Fruit fly (Drosophila melanogaster) whole organism, embryonic: ENCODE results near the gene chif.

Source experiments
- B-H1 ChIP-seq: fragments of 200-800 bp; sonication (Bioruptor generic); IDR thresholded peaks from 3 replicates; pipeline ENCODE4 v1.3.6; 2022; ENCODE audit warnings: missing biosample characterization, missing genetic modification characterization
- BEAF-32 ChIP-seq: fragments of 200-800 bp; sonication (Bioruptor generic); optimal IDR thresholded peaks from 3 replicates; lab custom pipeline; 2017; ENCODE audit warnings: missing biosample characterization, missing genetic modification characterization, mild to moderate bottlenecking, moderate library complexity, missing genetic modification reagents
- Bdp1 ChIP-seq: fragments of 200-800 bp; sonication (Bioruptor generic); optimal IDR thresholded peaks from 3 replicates; lab custom pipeline; 2016; ENCODE audit warnings: missing biosample characterization, missing genetic modification characterization
- Bgb ChIP-seq: fragments of 200-800 bp; sonication (Bioruptor generic); IDR thresholded peaks from 2 replicates; pipeline ENCODE4 v1.3.6; 2022; ENCODE audit warnings: missing biosample characterization, missing genetic modification characterization; ENCODE audit not compliant: partially characterized antibody
- CG1024 ChIP-seq: fragments of 200-800 bp; sonication (Bioruptor generic); IDR thresholded peaks from 2 replicates; pipeline ENCODE4 v1.3.6; 2022; ENCODE audit warnings: missing biosample characterization, missing genetic modification characterization
- CG12219 ChIP-seq: fragments of 200-800 bp; sonication (Bioruptor generic); optimal IDR thresholded peaks from 3 replicates; lab custom pipeline; 2018; ENCODE audit warnings: missing biosample characterization, mild to moderate bottlenecking, missing genetic modification characterization
- CG12236 ChIP-seq: fragments of 200-800 bp; sonication (Bioruptor generic); optimal IDR thresholded peaks from 2 replicates; lab custom pipeline; 2016; ENCODE audit warnings: missing biosample characterization, missing genetic modification characterization
- CG12744 ChIP-seq: fragments of 200-800 bp; sonication (Bioruptor generic); optimal IDR thresholded peaks from 2 replicates; lab custom pipeline; 2016; ENCODE audit warnings: missing biosample characterization, missing genetic modification characterization
- CG12942 ChIP-seq: fragments of 200-800 bp; sonication (Bioruptor generic); optimal IDR thresholded peaks from 3 replicates; lab custom pipeline; 2016; ENCODE audit warnings: missing biosample characterization, missing genetic modification characterization
- CG15269 ChIP-seq: fragments of 200-800 bp; sonication (Bioruptor generic); optimal IDR thresholded peaks from 2 replicates; lab custom pipeline; 2018; ENCODE audit warnings: missing biosample characterization, mild to moderate bottlenecking, missing genetic modification characterization, moderate library complexity
- CG1529 ChIP-seq: fragments of 200-800 bp; sonication (Bioruptor generic); optimal IDR thresholded peaks from 3 replicates; lab custom pipeline; 2018; ENCODE audit warnings: missing biosample characterization, missing genetic modification characterization
- CG1832 ChIP-seq: fragments of 200-800 bp; sonication (Bioruptor generic); optimal IDR thresholded peaks from 2 replicates; lab custom pipeline; 2017; ENCODE audit warnings: missing biosample characterization, mild to moderate bottlenecking, missing genetic modification characterization, inconsistent platforms
- CG30403 ChIP-seq: fragments of 200-800 bp; sonication (Bioruptor generic); optimal IDR thresholded peaks from 3 replicates; lab custom pipeline; 2016; ENCODE audit warnings: missing biosample characterization, missing genetic modification characterization
- CG3065 ChIP-seq: fragments of 200-800 bp; sonication (Bioruptor generic); optimal IDR thresholded peaks from 2 replicates; lab custom pipeline; 2016; ENCODE audit warnings: missing biosample characterization, missing genetic modification characterization
- CG6765 ChIP-seq: fragments of 200-800 bp; sonication (Bioruptor generic); optimal IDR thresholded peaks from 3 replicates; lab custom pipeline; 2017; ENCODE audit warnings: missing biosample characterization, mild to moderate bottlenecking, missing genetic modification characterization
- CG7745 ChIP-seq: fragments of 200-800 bp; sonication (Bioruptor generic); optimal IDR thresholded peaks from 2 replicates; lab custom pipeline; 2018; ENCODE audit warnings: missing biosample characterization, mild to moderate bottlenecking, missing genetic modification characterization, moderate library complexity
- CG9609 ChIP-seq: fragments of 200-800 bp; sonication (Bioruptor generic); optimal IDR thresholded peaks from 3 replicates; lab custom pipeline; 2016; ENCODE audit warnings: missing biosample characterization, missing genetic modification characterization
- CkIIα-i1 ChIP-seq: fragments of 200-800 bp; sonication (Bioruptor generic); IDR thresholded peaks from 2 replicates; pipeline ENCODE4 v1.3.6; 2022; ENCODE audit warnings: missing biosample characterization, missing genetic modification characterization
- D19B ChIP-seq: fragments of 200-800 bp; sonication (Bioruptor generic); optimal IDR thresholded peaks from 2 replicates; lab custom pipeline; 2017; ENCODE audit warnings: missing biosample characterization, mild to moderate bottlenecking, missing genetic modification characterization
- Dbx ChIP-seq: fragments of 200-800 bp; sonication (Bioruptor generic); IDR thresholded peaks from 3 replicates; pipeline ENCODE4 v1.3.6; 2022; ENCODE audit warnings: missing biosample characterization, missing genetic modification characterization
- Deaf1 ChIP-seq: fragments of 200-800 bp; optimal IDR thresholded peaks from 3 replicates; lab custom pipeline; 2019; ENCODE audit warnings: missing biosample characterization, mild to moderate bottlenecking, missing genetic modification characterization, moderate library complexity
- Elba2 ChIP-seq: fragments of 200-800 bp; sonication (Bioruptor generic); optimal IDR thresholded peaks from 3 replicates; lab custom pipeline; 2016; ENCODE audit warnings: missing biosample characterization, missing genetic modification characterization
- Jarid2 ChIP-seq: fragments of 200-800 bp; sonication (Bioruptor generic); optimal IDR thresholded peaks from 3 replicates; lab custom pipeline; 2017; ENCODE audit warnings: mild to moderate bottlenecking, missing biosample characterization, missing genetic modification reagents, missing genetic modification characterization
- Max ChIP-seq: fragments of 200-800 bp; sonication (Bioruptor generic); optimal IDR thresholded peaks from 2 replicates; lab custom pipeline; 2016; ENCODE audit warnings: missing biosample characterization, mild to moderate bottlenecking, missing genetic modification characterization
- NC2α ChIP-seq: fragments of 200-800 bp; sonication (Bioruptor generic); optimal IDR thresholded peaks from 2 replicates; lab custom pipeline; 2016; ENCODE audit warnings: missing biosample characterization, missing genetic modification characterization
- Oli ChIP-seq: fragments of 200-800 bp; sonication (Bioruptor generic); optimal IDR thresholded peaks from 2 replicates; lab custom pipeline; 2018; ENCODE audit warnings: missing biosample characterization, mild to moderate bottlenecking, missing genetic modification characterization, moderate library complexity
- ab ChIP-seq: fragments of 200-800 bp; sonication (Bioruptor generic); optimal IDR thresholded peaks from 2 replicates; lab custom pipeline; 2016; ENCODE audit warnings: missing biosample characterization, missing genetic modification characterization
- amos ChIP-seq: fragments of 200-800 bp; sonication (Bioruptor generic); IDR thresholded peaks from 2 replicates; pipeline ENCODE4 v1.3.6; 2022; ENCODE audit warnings: missing biosample characterization, missing genetic modification characterization; ENCODE audit not compliant: partially characterized antibody
- bsh ChIP-seq, 2 experiments: fragments of 200-800 bp; sonication (Bioruptor generic); optimal IDR thresholded peaks; 2 replicates each; lab custom pipeline; 2017 to 2018; ENCODE audit warnings: mild to moderate bottlenecking in 2 of 2, missing biosample characterization in 2 of 2, missing genetic modification characterization in 2 of 2, moderate library complexity in 1 of 2
- cad ChIP-seq: fragments of >200 bp; optimal IDR thresholded peaks from 2 replicates; lab custom pipeline; 2017; ENCODE audit warnings: missing biosample characterization, missing genetic modification characterization
- caup ChIP-seq: fragments of 200-800 bp; sonication (Bioruptor generic); optimal IDR thresholded peaks from 3 replicates; lab custom pipeline; 2017; ENCODE audit warnings: missing biosample characterization, mild to moderate bottlenecking, missing genetic modification characterization, moderate library complexity; ENCODE audit not compliant: severe bottlenecking
- fd3F ChIP-seq: fragments of 200-800 bp; sonication (Bioruptor generic); optimal IDR thresholded peaks from 2 replicates; lab custom pipeline; 2018; ENCODE audit warnings: missing biosample characterization, mild to moderate bottlenecking, missing genetic modification characterization, moderate library complexity
- fru ChIP-seq: fragments of >200 bp; optimal IDR thresholded peaks from 2 replicates; lab custom pipeline; 2017
- gce ChIP-seq: fragments of 200-800 bp; sonication (Bioruptor generic); IDR thresholded peaks from 3 replicates; pipeline ENCODE4 v1.3.6; 2022; ENCODE audit warnings: missing biosample characterization, missing genetic modification characterization
- her ChIP-seq: fragments of 200-800 bp; sonication (Bioruptor generic); optimal IDR thresholded peaks from 2 replicates; lab custom pipeline; 2016; ENCODE audit warnings: missing biosample characterization, missing genetic modification characterization
- hkb ChIP-seq, 2 experiments: fragments of 200-800 bp in 1 of 2; fragments of >200 bp in 1 of 2; sonication (Bioruptor generic) in 1 of 2; IDR thresholded peaks in 1 of 2; optimal IDR thresholded peaks in 1 of 2; 2 replicates each; pipeline versions ENCODE4 v1.3.6 to Lab custom; 2017 to 2022; ENCODE audit warnings: missing biosample characterization in 1 of 2, missing genetic modification characterization in 1 of 2
- jing ChIP-seq: fragments of 200-800 bp; sonication (Bioruptor generic); optimal IDR thresholded peaks from 2 replicates; lab custom pipeline; 2018; ENCODE audit warnings: missing biosample characterization, mild to moderate bottlenecking, missing genetic modification characterization
- kni ChIP-seq: fragments of 200-800 bp; sonication (Bioruptor generic); optimal IDR thresholded peaks from 3 replicates; lab custom pipeline; 2017; ENCODE audit warnings: mild to moderate bottlenecking, missing biosample characterization, missing genetic modification reagents, missing genetic modification characterization
- nau ChIP-seq: fragments of 200-800 bp; sonication (Bioruptor generic); optimal IDR thresholded peaks from 3 replicates; lab custom pipeline; 2017; ENCODE audit warnings: missing biosample characterization, mild to moderate bottlenecking, missing genetic modification characterization, missing genetic modification reagents
- nerfin-2 ChIP-seq: fragments of 200-800 bp; sonication (Bioruptor generic); IDR thresholded peaks from 2 replicates; pipeline ENCODE4 v1.3.6; 2022; ENCODE audit warnings: missing biosample characterization, missing genetic modification characterization; ENCODE audit not compliant: partially characterized antibody
- ranshi ChIP-seq: fragments of 200-800 bp; sonication (Bioruptor generic); IDR thresholded peaks from 2 replicates; pipeline ENCODE4 v1.3.6; 2022; ENCODE audit warnings: missing biosample characterization, missing genetic modification characterization
- repo ChIP-seq: fragments of 200-800 bp; sonication (Bioruptor generic); optimal IDR thresholded peaks from 2 replicates; lab custom pipeline; 2016; ENCODE audit warnings: missing biosample characterization, missing genetic modification characterization
- sens ChIP-seq: fragments of 200-800 bp; sonication (Bioruptor generic); peaks from one replicate; lab custom pipeline; 2016; ENCODE audit warnings: missing biosample characterization, missing genetic modification characterization
- sim ChIP-seq: fragments of 200-800 bp; sonication (Bioruptor generic); IDR thresholded peaks from 2 replicates; pipeline ENCODE4 v1.3.6; 2022; ENCODE audit warnings: missing biosample characterization, missing genetic modification characterization
- slbo ChIP-seq: fragments of 200-800 bp; sonication (Bioruptor generic); IDR thresholded peaks from 2 replicates; pipeline ENCODE4 v1.3.6; 2022; ENCODE audit warnings: missing biosample characterization, missing genetic modification characterization
- tio ChIP-seq: fragments of 200-800 bp; sonication (Bioruptor generic); optimal IDR thresholded peaks from 2 replicates; lab custom pipeline; 2017; ENCODE audit warnings: missing biosample characterization, missing genetic modification characterization, inconsistent platforms
- yki ChIP-seq: fragments of >200 bp; optimal IDR thresholded peaks from 3 replicates; lab custom pipeline; 2018
- z ChIP-seq: fragments of 200-800 bp; sonication (Bioruptor generic); IDR thresholded peaks from 3 replicates; pipeline ENCODE4 v1.3.6; 2022; ENCODE audit warnings: missing biosample characterization, missing genetic modification characterization
- zen2 ChIP-seq: fragments of 200-800 bp; sonication (Bioruptor generic); IDR thresholded peaks from 3 replicates; pipeline ENCODE4 v1.3.6; 2022; ENCODE audit warnings: missing biosample characterization, missing genetic modification characterization; ENCODE audit not compliant: partially characterized antibody

The chif gene

dm6 chr2L:16325515-16326257 is 26.7 kb downstream of the chif start, which contains the start of gene cact (continued):
- TF ChIP-seq ab (GFP tag; lab: Kevin White, UChicago), result peak; percentile 47
- TF ChIP-seq CG1024 (GFP tag; lab: Robert Waterston, UW), result peak; percentile 85
- TF ChIP-seq Dbx (GFP tag; lab: Robert Waterston, UW), result peak; percentile 91
- peak; percentile 91 for TF ChIP-seq repo (GFP tag; lab: Kevin White, UChicago)
- no peak for TF ChIP-seq cad (GFP tag; lab: Kevin White, UChicago)
- TF ChIP-seq her (GFP tag; lab: Kevin White, UChicago), result peak; percentile 90
- TF ChIP-seq ranshi (GFP tag; lab: Robert Waterston, UW), result peak; percentile 92
- peak; percentile 41 to 94 for TF ChIP-seq bsh (GFP tag; optimal IDR thresholded peaks at IDR 0.05; lab: Kevin White, UChicago)
- TF ChIP-seq yki (lab: Kevin White, UChicago), result no peak
- TF ChIP-seq Bdp1 (GFP tag; lab: Kevin White, UChicago), result peak; percentile 89
- TF ChIP-seq Deaf1 (tag; lab: Kevin White, UChicago), result peak; percentile 73
- TF ChIP-seq Bgb (GFP tag; lab: Robert Waterston, UW), result peak; percentile 36; the same call in 1 of the 2 replicates
- TF ChIP-seq CG15269 (tag; lab: Kevin White, UChicago), result peak; percentile 89
- TF ChIP-seq kni (GFP tag; lab: Kevin White, UChicago), result peak; percentile 45
- peak; percentile 80 for TF ChIP-seq B-H1 (GFP tag; lab: Robert Waterston, UW)
- peak; percentile 92 for TF ChIP-seq Oli (tag; lab: Kevin White, UChicago)
- no peak for TF ChIP-seq fru (lab: Kevin White, UChicago)
- TF ChIP-seq caup (GFP tag; lab: Kevin White, UChicago), result peak; percentile 89
- peak; percentile 82 for TF ChIP-seq Jarid2 (GFP tag; lab: Kevin White, UChicago)
- no peak for TF ChIP-seq nerfin-2 (GFP tag; lab: Robert Waterston, UW)
- no peak for TF ChIP-seq gce (GFP tag; lab: Robert Waterston, UW)
- TF ChIP-seq BEAF-32 (GFP tag; lab: Kevin White, UChicago), result peak; percentile 70
- peak; percentile 54 for TF ChIP-seq Elba2 (GFP tag; lab: Kevin White, UChicago)
- TF ChIP-seq CG12942, result peak; percentile 90
- peak; percentile 63 for TF ChIP-seq CG6765 (GFP tag; lab: Kevin White, UChicago)
- TF ChIP-seq CG30403, result peak; percentile 97
- TF ChIP-seq CG12219 (GFP tag; lab: Kevin White, UChicago), result peak; percentile 75
- 0 out of 3 replicates have a peak, but pooled peaks have one; percentile 14 for TF ChIP-seq z (GFP tag; lab: Robert Waterston, UW)
- TF ChIP-seq sim (GFP tag; lab: Robert Waterston, UW), result peak; percentile 76
- peak; percentile 99 for TF ChIP-seq sens (GFP tag; lab: Kevin White, UChicago)
- TF ChIP-seq NC2α (GFP tag; lab: Kevin White, UChicago), result peak; percentile 93
- TF ChIP-seq fd3F (GFP tag; lab: Kevin White, UChicago), result peak; percentile 88
- TF ChIP-seq CG9609, result peak; percentile 94
- TF ChIP-seq amos (GFP tag; lab: Robert Waterston, UW), result 0 out of 2 replicates have a peak, but pooled peaks have one; percentile 30
- peak; percentile 91 for TF ChIP-seq tio (GFP tag; lab: Kevin White, UChicago)
- peak; percentile 15 for TF ChIP-seq CG7745
- peak; percentile 92 for TF ChIP-seq slbo
- TF ChIP-seq CG12744 (GFP tag; lab: Kevin White, UChicago), result peak; percentile 93
- TF ChIP-seq CkIIα-i1 (GFP tag; lab: Robert Waterston, UW), result peak; percentile 38; the same call in 1 of the 2 replicates
- no peak for TF ChIP-seq zen2 (GFP tag; lab: Robert Waterston, UW)
- TF ChIP-seq hkb (optimal IDR thresholded peaks at IDR 0.05; lab: Kevin White, UChicago), result no peak
- TF ChIP-seq hkb (GFP tag; IDR thresholded peaks at IDR 0.05; lab: Robert Waterston, UW), result peak; percentile 92
- TF ChIP-seq CG3065 (GFP tag; lab: Kevin White, UChicago), result peak; percentile 83
- TF ChIP-seq jing, result peak; percentile 75
- peak; percentile 83 for TF ChIP-seq nau (GFP tag; lab: Kevin White, UChicago)
- peak; percentile 92 for TF ChIP-seq CG12236
- peak; percentile 80 for TF ChIP-seq D19B
- peak; percentile 87 for TF ChIP-seq Max (GFP tag; lab: Kevin White, UChicago)
- TF ChIP-seq CG1529 (GFP tag; lab: Kevin White, UChicago), result peak; percentile 82
- TF ChIP-seq CG1832 (GFP tag; lab: Kevin White, UChicago), result no peak
